Worm (Caenorhabditis elegans) whole organism, L1 larva: ENCODE data around the gene R03C1.1.

Experiments used
- aly-2 ChIP-seq: fragments of 150-350 bp; optimal IDR thresholded peaks from 2 replicates; lab custom pipeline; 2014; ENCODE audit warnings: missing biosample characterization, missing genetic modification characterization
- ama-1 ChIP-seq: fragments of 150-350 bp; optimal IDR thresholded peaks from 2 replicates; lab custom pipeline; 2014
- egl-27 ChIP-seq, 2 experiments: fragments of 150-350 bp in 1 of 2; sonication (generic microtip); optimal IDR thresholded peaks; 3 replicates each; lab custom pipeline; 2017 to 2018; ENCODE audit warnings: missing biosample characterization in 2 of 2, missing genetic modification characterization in 2 of 2, missing genetic modification reagents in 2 of 2
- fos-1 ChIP-seq: fragments of 150-350 bp; optimal IDR thresholded peaks from 2 replicates; lab custom pipeline; 2014; ENCODE audit warnings: missing biosample characterization, missing genetic modification characterization
- lin-14 ChIP-seq: fragments of 200-800 bp; sonication (Bioruptor generic); optimal IDR thresholded peaks from 2 replicates; lab custom pipeline; 2018; ENCODE audit warnings: mild to moderate bottlenecking, missing genetic modification characterization, moderate library complexity, missing compliant biosample characterization
- lin-35 ChIP-seq, 2 experiments: fragments of 150-350 bp; optimal IDR thresholded peaks; 2 replicates each; lab custom pipeline; 2014; ENCODE audit warnings: missing biosample characterization in 2 of 2, missing genetic modification characterization in 2 of 2, missing genetic modification reagents in 2 of 2
- nhr-237 ChIP-seq: fragments of 150-350 bp; optimal IDR thresholded peaks from 2 replicates; lab custom pipeline; 2014; ENCODE audit warnings: missing biosample characterization, missing genetic modification characterization
- nhr-47 ChIP-seq: sonication (generic microtip); optimal IDR thresholded peaks from 2 replicates; lab custom pipeline; 2016; ENCODE audit warnings: mild to moderate bottlenecking, missing genetic modification characterization, moderate library complexity, missing compliant biosample characterization
- nhr-90 ChIP-seq: sonication (generic microtip); optimal IDR thresholded peaks from 2 replicates; lab custom pipeline; 2016; ENCODE audit warnings: mild to moderate bottlenecking, missing genetic modification characterization, missing compliant biosample characterization; ENCODE audit not compliant: poor library complexity
- zag-1 ChIP-seq: fragments of 150-350 bp; optimal IDR thresholded peaks from 2 replicates; lab custom pipeline; 2014; ENCODE audit warnings: missing biosample characterization, missing genetic modification characterization

DNA sequence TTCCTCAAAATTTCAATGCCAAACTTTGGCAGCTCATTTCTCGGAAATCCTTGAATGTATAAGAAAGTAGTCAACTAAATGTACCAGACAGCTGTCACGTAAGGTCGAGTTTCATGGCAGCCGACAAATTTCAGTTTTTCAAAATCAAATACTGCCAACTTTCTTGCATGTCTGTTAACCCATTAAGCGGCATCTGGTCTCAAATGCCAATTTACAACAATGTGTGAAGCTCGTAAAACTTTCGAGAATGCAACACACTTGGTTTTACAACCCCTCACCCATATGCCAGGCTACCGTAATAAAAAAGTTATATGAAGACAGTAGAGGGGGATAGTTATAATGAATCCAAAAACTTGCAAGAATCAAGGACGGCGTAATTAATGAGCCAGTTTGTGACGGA lies 6.6 kb downstream of the R03C1.1 start:
- TF ChIP-seq egl-27 (tag; optimal IDR thresholded peaks at IDR 0.05; lab: Kevin White, UChicago) (no peak), nhr-237 (no peak), lin-14 (no peak), fos-1 (tag; lab: Kevin White, UChicago) (no peak), nhr-90 (tag; lab: Kevin White, UChicago) (no peak), nhr-47 (tag; lab: Kevin White, UChicago) (no peak), zag-1 (tag; lab: Kevin White, UChicago) (no peak), aly-2 (tag; lab: Kevin White, UChicago) (no peak), lin-35 (GFP tag; optimal IDR thresholded peaks at IDR 0.05; lab: Kevin White, UChicago) (no peak), ama-1 (lab: Kevin White, UChicago) (no peak)
